Worm (Caenorhabditis elegans) whole organism, L1 larva: Measurements from ENCODE around the gene fbxa-139.
"Not testable (repeated sequence)": the region's sequence is repeated elsewhere in the genome, so short reads cannot be mapped to it uniquely, and the experiment has no call there.

ENCODE experiments used
- F16B12.6 ChIP-seq: fragments of 150-350 bp; optimal IDR thresholded peaks from 2 replicates; lab custom pipeline; 2014; ENCODE audit warnings: missing biosample characterization, missing genetic modification characterization
- alr-1 ChIP-seq: fragments of 200-800 bp; sonication (Bioruptor generic); optimal IDR thresholded peaks from 2 replicates; lab custom pipeline; 2018; ENCODE audit warnings: borderline replicate concordance, mild to moderate bottlenecking, missing genetic modification characterization, missing compliant biosample characterization
- ama-1 ChIP-seq: fragments of 150-350 bp; optimal IDR thresholded peaks from 2 replicates; lab custom pipeline; 2014
- ceh-8 ChIP-seq: fragments of 200-800 bp; sonication (Bioruptor generic); optimal IDR thresholded peaks from 2 replicates; lab custom pipeline; 2018; ENCODE audit warnings: mild to moderate bottlenecking, missing genetic modification characterization, moderate library complexity, missing compliant biosample characterization
- ceh-82 ChIP-seq, 3 experiments: fragments of 150-350 bp in 1 of 3; sonication (generic microtip) in 2 of 3; optimal IDR thresholded peaks; 2 replicates each; lab custom pipeline; 2014 to 2017; ENCODE audit warnings: missing biosample characterization in 3 of 3, missing genetic modification characterization in 3 of 3
- ceh-88 ChIP-seq: fragments of 200-800 bp; sonication (Bioruptor generic); IDR thresholded peaks from 2 replicates; pipeline ENCODE4 v1.3.6; 2022; ENCODE audit warnings: missing genetic modification characterization, missing compliant biosample characterization
- dpl-1 ChIP-seq, 3 experiments: fragments of 150-350 bp in 2 of 3; sonication (generic microtip) in 1 of 3; optimal IDR thresholded peaks; 2 replicates each; lab custom pipeline; 2014 to 2017; ENCODE audit warnings: missing biosample characterization in 3 of 3, missing genetic modification characterization in 3 of 3, missing genetic modification reagents in 3 of 3
- dsc-1 ChIP-seq: sonication (generic microtip); optimal IDR thresholded peaks from 2 replicates; lab custom pipeline; 2016; ENCODE audit warnings: mild to moderate bottlenecking, missing genetic modification characterization, missing compliant biosample characterization
- efl-1 ChIP-seq, 4 experiments: fragments of 150-350 bp; optimal IDR thresholded peaks in 3 of 4; peaks in 1 of 4; 1 replicate in 1 of 4; 2 replicates in 3 of 4; lab custom pipeline; 2014; ENCODE audit warnings: missing biosample characterization in 2 of 4, missing genetic modification characterization in 2 of 4, missing genetic modification reagents in 2 of 4
- egl-13 ChIP-seq: sonication (generic microtip); optimal IDR thresholded peaks from 2 replicates; lab custom pipeline; 2016; ENCODE audit warnings: missing genotype, missing genetic modification reagents, missing genetic modification characterization, missing compliant biosample characterization
- elt-2 ChIP-seq: sonication (generic microtip); optimal IDR thresholded peaks from 2 replicates; lab custom pipeline; 2016; ENCODE audit warnings: missing genetic modification characterization, mild to moderate bottlenecking, inconsistent platforms, missing compliant biosample characterization, missing genetic modification reagents
- fkh-4 ChIP-seq: sonication (generic microtip); optimal IDR thresholded peaks from 2 replicates; lab custom pipeline; 2016; ENCODE audit warnings: missing compliant biosample characterization, missing genetic modification characterization, borderline replicate concordance
- fkh-8 ChIP-seq: sonication (generic microtip); optimal IDR thresholded peaks from 2 replicates; lab custom pipeline; 2016; ENCODE audit warnings: mild to moderate bottlenecking, missing genetic modification characterization, missing compliant biosample characterization
- grh-1 ChIP-seq: fragments of 200-800 bp; sonication (Bioruptor generic); IDR thresholded peaks from 2 replicates; pipeline ENCODE4 v1.3.6; 2022; ENCODE audit warnings: missing genetic modification reagents, missing genetic modification characterization, missing compliant biosample characterization
- irx-1 ChIP-seq: sonication (generic microtip); optimal IDR thresholded peaks from 2 replicates; lab custom pipeline; 2016; ENCODE audit warnings: missing genetic modification characterization, missing compliant biosample characterization
- isw-1 ChIP-seq: fragments of 200-800 bp; sonication (Bioruptor generic); IDR thresholded peaks from 2 replicates; pipeline ENCODE4 v1.3.6; 2022; ENCODE audit warnings: missing genetic modification characterization, missing compliant biosample characterization
- lin-14 ChIP-seq: fragments of 200-800 bp; sonication (Bioruptor generic); optimal IDR thresholded peaks from 2 replicates; lab custom pipeline; 2018; ENCODE audit warnings: mild to moderate bottlenecking, missing genetic modification characterization, moderate library complexity, missing compliant biosample characterization
- lin-15B ChIP-seq: fragments of 150-350 bp; sonication (generic microtip); optimal IDR thresholded peaks from 3 replicates; lab custom pipeline; 2014; ENCODE audit warnings: missing biosample characterization, missing genetic modification characterization
- lin-35 ChIP-seq, 2 experiments: fragments of 150-350 bp; optimal IDR thresholded peaks; 2 replicates each; lab custom pipeline; 2014; ENCODE audit warnings: missing biosample characterization in 2 of 2, missing genetic modification characterization in 2 of 2, missing genetic modification reagents in 2 of 2
- lir-3 ChIP-seq: sonication (generic microtip); optimal IDR thresholded peaks from 2 replicates; lab custom pipeline; 2016; ENCODE audit warnings: mild to moderate bottlenecking, missing genetic modification characterization, moderate library complexity, missing compliant biosample characterization; ENCODE audit not compliant: poor library complexity
- lsy-2 ChIP-seq, 2 experiments: fragments of 150-350 bp; optimal IDR thresholded peaks; 2 replicates each; lab custom pipeline; 2014; ENCODE audit warnings: missing biosample characterization in 2 of 2, missing genetic modification characterization in 2 of 2
- mab-9 ChIP-seq: fragments of 200-800 bp; sonication (Bioruptor generic); IDR thresholded peaks from 2 replicates; pipeline ENCODE4 v1.3.6; 2022; ENCODE audit warnings: missing genetic modification reagents, missing genetic modification characterization, missing compliant biosample characterization
- nhr-11 ChIP-seq: fragments of 150-350 bp; optimal IDR thresholded peaks from 2 replicates; lab custom pipeline; 2014; ENCODE audit warnings: missing biosample characterization, missing genetic modification characterization
- nhr-19 ChIP-seq: fragments of 200-800 bp; sonication (Bioruptor generic); conservative IDR thresholded peaks from 2 replicates; pipeline ENCODE4 v1.3.6; 2022; ENCODE audit warnings: missing genetic modification characterization, missing compliant biosample characterization
- nhr-20 ChIP-seq: sonication (generic microtip); optimal IDR thresholded peaks from 2 replicates; lab custom pipeline; 2016; ENCODE audit warnings: mild to moderate bottlenecking, missing genetic modification characterization, missing compliant biosample characterization
- nhr-237 ChIP-seq: fragments of 150-350 bp; optimal IDR thresholded peaks from 2 replicates; lab custom pipeline; 2014; ENCODE audit warnings: missing biosample characterization, missing genetic modification characterization
- nhr-47 ChIP-seq: sonication (generic microtip); optimal IDR thresholded peaks from 2 replicates; lab custom pipeline; 2016; ENCODE audit warnings: mild to moderate bottlenecking, missing genetic modification characterization, moderate library complexity, missing compliant biosample characterization
- nhr-71 ChIP-seq: sonication (generic microtip); optimal IDR thresholded peaks from 2 replicates; lab custom pipeline; 2016; ENCODE audit warnings: mild to moderate bottlenecking, missing genetic modification characterization, moderate library complexity, missing compliant biosample characterization
- nhr-77 ChIP-seq: fragments of 150-350 bp; optimal IDR thresholded peaks from 2 replicates; lab custom pipeline; 2014; ENCODE audit warnings: missing biosample characterization, missing genetic modification characterization
- nhr-84 ChIP-seq: sonication (generic microtip); optimal IDR thresholded peaks from 2 replicates; lab custom pipeline; 2017; ENCODE audit warnings: missing biosample characterization, missing genetic modification characterization
- nhr-85 ChIP-seq: sonication (generic microtip); peaks from one replicate; lab custom pipeline; 2016; ENCODE audit warnings: missing genetic modification characterization, inconsistent platforms, missing compliant biosample characterization
- nhr-90 ChIP-seq: sonication (generic microtip); optimal IDR thresholded peaks from 2 replicates; lab custom pipeline; 2016; ENCODE audit warnings: mild to moderate bottlenecking, missing genetic modification characterization, missing compliant biosample characterization; ENCODE audit not compliant: poor library complexity
- snu-23 ChIP-seq: sonication (generic microtip); optimal IDR thresholded peaks from 2 replicates; lab custom pipeline; 2016; ENCODE audit warnings: missing genetic modification characterization, missing compliant biosample characterization
- swsn-7 ChIP-seq: sonication (generic microtip); optimal IDR thresholded peaks from 2 replicates; lab custom pipeline; 2016; ENCODE audit warnings: missing genetic modification characterization, missing compliant biosample characterization
- tbx-2 ChIP-seq: sonication (generic microtip); optimal IDR thresholded peaks from 2 replicates; lab custom pipeline; 2016; ENCODE audit warnings: missing genetic modification characterization, missing compliant biosample characterization
- unc-86 ChIP-seq: sonication (generic microtip); optimal IDR thresholded peaks from 2 replicates; lab custom pipeline; 2016; ENCODE audit warnings: missing genetic modification characterization, missing compliant biosample characterization
- xbp-1 ChIP-seq: sonication (generic microtip); optimal IDR thresholded peaks from 2 replicates; lab custom pipeline; 2016; ENCODE audit warnings: missing genetic modification characterization, missing compliant biosample characterization
- zip-4 ChIP-seq: fragments of 200-800 bp; sonication (Bioruptor generic); optimal IDR thresholded peaks from 2 replicates; lab custom pipeline; 2018; ENCODE audit warnings: mild to moderate bottlenecking, missing genetic modification characterization, moderate library complexity, missing compliant biosample characterization
- ztf-11 ChIP-seq, 2 experiments: sonication (generic microtip); optimal IDR thresholded peaks; 2 replicates each; lab custom pipeline; 2016 to 2017; ENCODE audit warnings: missing genetic modification characterization in 2 of 2, missing biosample characterization in 1 of 2, missing compliant biosample characterization in 1 of 2
- ztf-4 ChIP-seq: fragments of 150-350 bp; optimal IDR thresholded peaks from 2 replicates; lab custom pipeline; 2014; ENCODE audit warnings: missing biosample characterization, missing genetic modification characterization

fbxa-139 gene

DNA sequence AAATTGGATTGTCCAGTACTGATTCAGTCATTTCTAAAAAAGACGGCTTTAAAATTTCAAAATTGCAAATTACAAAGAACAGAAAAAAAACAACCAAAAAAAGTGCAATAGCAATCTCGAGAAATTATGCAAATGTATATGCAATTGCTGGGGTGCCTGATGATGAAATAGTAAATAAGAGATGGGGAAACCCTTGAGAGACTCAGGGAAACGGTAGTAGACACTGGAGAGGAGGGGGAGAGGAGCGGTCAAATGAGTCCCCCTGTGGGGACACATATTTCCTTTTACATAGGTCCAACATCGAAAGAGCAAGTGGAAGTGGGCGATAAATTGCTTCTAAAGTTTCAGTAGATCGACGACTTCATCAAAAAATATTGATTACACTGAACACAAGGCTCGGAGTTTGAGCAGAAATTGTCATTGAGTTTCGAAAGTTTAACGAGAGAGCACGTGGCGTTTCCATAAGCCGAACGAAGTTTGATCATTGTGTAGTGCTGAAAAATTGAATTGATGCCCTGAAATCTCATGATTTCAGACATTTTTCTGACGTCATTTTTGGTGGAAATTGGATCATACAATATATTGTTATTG is 16.0 kb upstream of the fbxa-139 start, which contains the start of the genes fbxa-153 and str-12 (continued):
- TF ChIP-seq nhr-84 (tag; lab: Kevin White, UChicago) (no peak), nhr-77 (no peak), ceh-82 (tag; optimal IDR thresholded peaks at IDR 0.05; lab: Kevin White, UChicago) (peak in 1 of 3 experiments; percentile 28)

DNA sequence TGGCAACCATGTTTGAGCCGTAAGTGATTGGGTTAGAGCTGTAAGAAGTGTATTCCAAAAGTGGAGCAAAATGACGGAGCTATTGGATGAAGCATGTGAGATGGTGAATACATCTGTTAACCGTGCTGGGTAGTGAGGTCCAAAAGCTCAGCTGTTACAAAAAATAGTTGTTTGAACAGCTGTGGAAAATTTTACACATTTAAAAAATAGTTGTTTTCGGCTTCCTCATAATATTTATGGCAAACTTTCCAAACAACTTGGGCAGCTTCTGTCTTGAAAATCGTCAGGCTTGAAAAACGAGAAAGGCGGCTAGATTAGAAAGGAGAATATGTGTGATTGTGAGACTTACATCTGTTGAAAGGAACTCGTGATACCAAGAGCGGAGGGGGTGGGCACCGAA is 10.6 kb upstream of the fbxa-139 start, which contains the start of gene fbxa-154:
Gene fbxa-154 (minus strand): TSS at position 101 of the 400 bp plus-strand sequence.
- TF ChIP-seq ztf-4 (tag; lab: Kevin White, UChicago) = no peak
- TF ChIP-seq ztf-11 (tag; optimal IDR thresholded peaks at IDR 0.05; lab: Kevin White, UChicago) = no peak
- no peak for TF ChIP-seq tbx-2 (tag; lab: Kevin White, UChicago)
- no peak for TF ChIP-seq lin-35 (GFP tag; optimal IDR thresholded peaks at IDR 0.05; lab: Kevin White, UChicago)
- no peak for TF ChIP-seq nhr-237 (tag; lab: Kevin White, UChicago)
- TF ChIP-seq, all 84 proteins: peak for 0

DNA sequence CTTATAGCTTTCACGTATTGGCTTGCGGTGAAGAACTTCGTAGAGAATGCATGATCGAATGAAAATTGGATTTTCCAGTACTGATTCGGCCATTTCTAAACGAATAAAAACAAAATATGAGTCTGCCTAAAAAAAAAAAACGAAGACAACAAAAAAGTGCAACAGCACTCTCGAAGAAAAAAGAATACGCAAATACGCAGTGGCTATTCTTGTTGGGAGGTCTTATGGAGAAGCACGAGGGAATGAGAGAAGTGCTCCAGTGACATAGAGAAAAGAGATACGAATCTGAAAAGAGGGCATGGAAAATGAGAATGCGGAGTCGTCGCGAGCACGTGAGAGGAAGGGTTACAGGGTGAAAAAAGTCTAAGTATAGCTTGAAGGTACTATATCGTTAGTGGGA is 7.8 kb upstream of the fbxa-139 start, which contains the start of gene fbxa-152:
Gene fbxa-152 (minus strand): TSS at position 101 of the 400 bp plus-strand sequence.
- TF ChIP-seq ama-1 (lab: Kevin White, UChicago) (no peak), lin-14 (GFP tag; lab: Kevin White, UChicago) (peak; percentile 22)
- TF ChIP-seq, all 84 proteins: peak for 1

DNA sequence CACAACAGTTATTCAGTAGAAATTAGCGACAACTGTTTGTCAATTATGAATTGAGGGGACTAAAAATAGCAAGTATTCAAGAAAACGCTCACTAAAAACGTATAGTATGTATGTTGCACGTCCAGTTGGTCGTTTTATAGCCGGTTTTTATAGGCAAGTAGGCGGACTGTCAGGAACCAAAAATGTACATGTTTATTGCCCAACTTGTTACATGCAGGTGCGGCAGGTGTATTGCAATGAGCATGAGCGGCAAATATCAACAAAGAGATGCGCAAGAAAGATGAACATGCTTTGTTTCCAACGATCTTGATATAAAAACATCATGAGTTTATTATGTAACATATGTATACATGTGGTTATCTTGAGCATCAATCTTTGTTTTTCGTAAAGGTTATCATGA is 5.3 kb upstream of the fbxa-139 start, which contains the start of gene B0391.14:
Gene B0391.14 (minus strand): TSS at position 101 of the 400 bp plus-strand sequence.
- not testable (repeated sequence) for TF ChIP-seq alr-1, ztf-4, lin-15B (tag; lab: Kevin White, UChicago)

DNA sequence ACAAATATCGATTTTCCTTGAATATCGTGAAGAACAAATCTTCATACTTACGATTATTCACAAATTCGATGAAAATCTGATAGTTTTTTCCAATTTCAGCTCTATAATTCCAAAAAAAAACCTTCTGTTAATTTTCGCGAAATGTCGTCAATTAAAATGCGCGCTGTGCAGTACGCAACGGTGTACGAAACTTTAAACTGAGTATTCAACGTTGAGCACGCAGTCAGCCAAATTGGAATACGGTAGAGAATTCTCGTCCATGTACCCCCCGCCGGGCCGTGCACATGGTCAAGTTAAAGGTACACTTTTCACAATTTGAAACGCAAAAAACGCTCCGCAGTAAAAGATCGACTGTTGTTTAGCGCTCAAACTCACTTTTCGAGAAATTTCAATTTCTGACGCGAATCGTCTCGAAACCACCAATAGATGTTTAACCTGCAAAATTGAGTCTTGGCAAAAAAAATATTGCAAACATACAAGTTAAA is 4.2 kb downstream of the fbxa-139 start, which contains the start of gene F28F8.7:
Gene F28F8.7 (minus strand): TSS at position 435 of the 485 bp plus-strand sequence.
- peak; percentile 44 to 79 for TF ChIP-seq efl-1 (optimal IDR thresholded peaks at IDR 0.05; lab: Kevin White, UChicago)
- peak; percentile 63 to 94 for TF ChIP-seq efl-1 (GFP tag; optimal IDR thresholded peaks at IDR 0.05 in 1 of 2; lab: Kevin White, UChicago)
- peak; percentile 89 to 92 for TF ChIP-seq lsy-2 (tag; optimal IDR thresholded peaks at IDR 0.05; lab: Kevin White, UChicago)
- peak; percentile 94 for TF ChIP-seq nhr-19 (GFP tag; lab: Robert Waterston, UW)
- peak; percentile 19 for TF ChIP-seq tbx-2 (tag; lab: Kevin White, UChicago)
- TF ChIP-seq lin-15B (tag; lab: Kevin White, UChicago) = peak; percentile 32
- TF ChIP-seq lir-3 = peak; percentile 82
- TF ChIP-seq ceh-8 (GFP tag; lab: Kevin White, UChicago) = peak; percentile 4
- TF ChIP-seq elt-2 = peak; percentile 57
- TF ChIP-seq snu-23 = peak; percentile 78
- peak in 2 of 3 experiments; percentile 52 to 58 for TF ChIP-seq dpl-1 (GFP tag; optimal IDR thresholded peaks at IDR 0.05; lab: Kevin White, UChicago)
- peak; percentile 20 for TF ChIP-seq F16B12.6
- peak; percentile 65 for TF ChIP-seq lin-14 (GFP tag; lab: Kevin White, UChicago)
- TF ChIP-seq isw-1 (GFP tag; lab: Robert Waterston, UW) = peak; percentile 53
- peak; percentile 86 for TF ChIP-seq nhr-71 (tag; lab: Kevin White, UChicago)
- peak; percentile 90 for TF ChIP-seq nhr-47 (tag; lab: Kevin White, UChicago)
- peak; percentile 41 for TF ChIP-seq zip-4 (GFP tag; lab: Kevin White, UChicago)
- TF ChIP-seq nhr-85 (tag; lab: Kevin White, UChicago) = peak; percentile 79
- TF ChIP-seq nhr-90 (tag; lab: Kevin White, UChicago) = peak; percentile 66
- peak; percentile 48 for TF ChIP-seq fkh-8 (tag; lab: Kevin White, UChicago)
- peak; percentile 74 for TF ChIP-seq ceh-88 (GFP tag; lab: Robert Waterston, UW)
- TF ChIP-seq unc-86 (tag; lab: Kevin White, UChicago) = peak; percentile 36
- peak; percentile 75 for TF ChIP-seq mab-9 (GFP tag; lab: Robert Waterston, UW)
- TF ChIP-seq egl-13 = peak; percentile 67
- TF ChIP-seq fkh-4 (tag; lab: Kevin White, UChicago) = peak; percentile 16
- TF ChIP-seq nhr-11 (tag; lab: Kevin White, UChicago) = peak; percentile 8
- peak; percentile 72 for TF ChIP-seq xbp-1
- peak; percentile 0 to 36 for TF ChIP-seq lin-35 (GFP tag; optimal IDR thresholded peaks at IDR 0.05; lab: Kevin White, UChicago)
- TF ChIP-seq swsn-7 (tag; lab: Kevin White, UChicago) = peak; percentile 55
- TF ChIP-seq nhr-20 (tag; lab: Kevin White, UChicago) = peak; percentile 64
- TF ChIP-seq nhr-77 = peak; percentile 35
- TF ChIP-seq dsc-1 (tag; lab: Kevin White, UChicago) = peak; percentile 64
- peak; percentile 78 for TF ChIP-seq grh-1 (GFP tag; lab: Robert Waterston, UW)
- peak; percentile 14 for TF ChIP-seq irx-1
